Worm (Caenorhabditis elegans) whole organism, early embryonic: ENCODE data around the gene F58B4.5.

Experiments
- B0310.2 ChIP-seq: sonication (generic microtip); optimal IDR thresholded peaks from 2 replicates; lab custom pipeline; 2016; ENCODE audit warnings: mild to moderate bottlenecking, missing genetic modification characterization, missing compliant biosample characterization
- F13C5.2 ChIP-seq: sonication (generic microtip); optimal IDR thresholded peaks from 2 replicates; lab custom pipeline; 2017; ENCODE audit warnings: mild to moderate bottlenecking, missing genetic modification characterization, inconsistent platforms, missing compliant biosample characterization
- ama-1 ChIP-seq: fragments of 150-350 bp; optimal IDR thresholded peaks from 2 replicates; lab custom pipeline; 2014
- ceh-13 ChIP-seq: fragments of 200-800 bp; sonication (Bioruptor generic); optimal IDR thresholded peaks from 2 replicates; lab custom pipeline; 2018; ENCODE audit warnings: mild to moderate bottlenecking, missing genetic modification characterization, missing compliant biosample characterization
- ceh-36 ChIP-seq: sonication (generic microtip); optimal IDR thresholded peaks from 2 replicates; lab custom pipeline; 2016; ENCODE audit warnings: missing genetic modification characterization, inconsistent platforms, missing compliant biosample characterization
- ets-7 ChIP-seq: sonication (generic microtip); optimal IDR thresholded peaks from 2 replicates; lab custom pipeline; 2016; ENCODE audit warnings: missing genotype, missing genetic modification characterization, missing compliant biosample characterization
- flt-1 ChIP-seq: fragments of 200-800 bp; sonication (Bioruptor generic); IDR thresholded peaks from 2 replicates; pipeline ENCODE4 v1.3.6; 2022; ENCODE audit warnings: missing genetic modification characterization, missing compliant biosample characterization
- hmbx-1 ChIP-seq: sonication (generic microtip); optimal IDR thresholded peaks from 2 replicates; lab custom pipeline; 2016; ENCODE audit warnings: mild to moderate bottlenecking, missing genetic modification characterization, missing compliant biosample characterization
- hnd-1 ChIP-seq: sonication (generic microtip); optimal IDR thresholded peaks from 2 replicates; lab custom pipeline; 2016; ENCODE audit warnings: missing genetic modification characterization, missing compliant biosample characterization
- pes-1 ChIP-seq: fragments of 200-800 bp; sonication (Bioruptor generic); IDR thresholded peaks from 2 replicates; pipeline ENCODE4 v1.3.6; 2022; ENCODE audit warnings: missing genetic modification reagents, missing genetic modification characterization, missing compliant biosample characterization
- sea-1 ChIP-seq: fragments of 200-800 bp; sonication (Bioruptor generic); conservative IDR thresholded peaks from 2 replicates; pipeline ENCODE4 v1.3.6; 2022; ENCODE audit warnings: missing genetic modification characterization, missing compliant biosample characterization
- tbx-11 ChIP-seq: fragments of 200-800 bp; sonication (Bioruptor generic); IDR thresholded peaks from 2 replicates; pipeline ENCODE4 v1.3.6; 2022; ENCODE audit warnings: missing genetic modification characterization, missing compliant biosample characterization
- tbx-37 ChIP-seq: fragments of 200-800 bp; sonication (Bioruptor generic); conservative IDR thresholded peaks from 2 replicates; pipeline ENCODE4 v1.3.6; 2022; ENCODE audit warnings: missing genetic modification reagents, missing genetic modification characterization, missing compliant biosample characterization

ce11 chrV:10965501-10965900 is 33.0 kb downstream of the F58B4.5 start, which contains the start of the genes ctf-4 and eef-1G:
- TF ChIP-seq hnd-1 (tag; lab: Kevin White, UChicago) (no peak), ceh-13 (GFP tag; lab: Kevin White, UChicago) (no peak), ama-1 (lab: Kevin White, UChicago) (no peak), tbx-37 (no peak), sea-1 (GFP tag; lab: Robert Waterston, UW) (no peak), hmbx-1 (tag; lab: Kevin White, UChicago) (no peak), ets-7 (no peak), B0310.2 (tag; lab: Kevin White, UChicago) (no peak), flt-1 (no peak), pes-1 (GFP tag; lab: Robert Waterston, UW) (no peak), tbx-11 (GFP tag; lab: Robert Waterston, UW) (no peak), F13C5.2 (tag; lab: Kevin White, UChicago) (peak; percentile 74), ceh-36 (tag; lab: Kevin White, UChicago) (no peak)
